Fruit fly (Drosophila melanogaster): ENCODE measurements around the gene Mulk.

Gene Mulk

dm6 chr2L:10276436-10276835 is 6.6 kb downstream of the Mulk start (continued):
- TF ChIP-seq CG10147 (GFP tag; optimal IDR thresholded peaks at IDR 0.05) = no peak
- TF ChIP-seq CG9437 (GFP tag; optimal IDR thresholded peaks at IDR 0.05) = peak; percentile 6
- TF ChIP-seq fd96Cb (tag; optimal IDR thresholded peaks at IDR 0.05) = peak; percentile 45
- peak; percentile 46; the same call in 1 of the 2 replicates for TF ChIP-seq HLH3B (GFP tag; IDR thresholded peaks at IDR 0.05)
- peak; percentile 61 for TF ChIP-seq CG14710 (tag; optimal IDR thresholded peaks at IDR 0.05)
- no peak for TF ChIP-seq ap (GFP tag; IDR thresholded peaks at IDR 0.05)
- TF ChIP-seq Camta (GFP tag; optimal IDR thresholded peaks at IDR 0.05) = no peak
- peak; percentile 30; the same call in 1 of the 3 replicates for TF ChIP-seq CG11695 (GFP tag; IDR thresholded peaks at IDR 0.05)
- peak in 1 of 2 experiments; percentile 42 for TF ChIP-seq bsh (GFP tag; optimal IDR thresholded peaks at IDR 0.05)
- TF ChIP-seq Hsf (GFP tag; optimal IDR thresholded peaks at IDR 0.05) = no peak
- no peak for TF ChIP-seq crol (GFP tag; IDR thresholded peaks at IDR 0.05)
- no peak for TF ChIP-seq fru (optimal IDR thresholded peaks at IDR 0.05)
- TF ChIP-seq dmrt11E (tag; optimal IDR thresholded peaks at IDR 0.05) = peak; percentile 60
- peak; percentile 46 for TF ChIP-seq CG8388 (GFP tag; optimal IDR thresholded peaks at IDR 0.05)
- TF ChIP-seq YL-1 (GFP tag; optimal IDR thresholded peaks at IDR 0.05) = peak; percentile 4
- 0 out of 2 replicates have a peak, but pooled peaks have one; percentile 30 for TF ChIP-seq ara (GFP tag; IDR thresholded peaks at IDR 0.05)
- TF ChIP-seq stc (GFP tag; IDR thresholded peaks at IDR 0.05) = peak; percentile 64
- TF ChIP-seq Spps (tag; optimal IDR thresholded peaks at IDR 0.05) = peak; percentile 54
- peak; percentile 57 for TF ChIP-seq CG10267 (tag; optimal IDR thresholded peaks at IDR 0.05)
- peak in 1 of 3 experiments; percentile 45 for TF ChIP-seq lola (GFP tag; optimal IDR thresholded peaks at IDR 0.05)
- TF ChIP-seq CG13775 (GFP tag; optimal IDR thresholded peaks at IDR 0.05) = peak; percentile 45
- peak; percentile 12; the same call in 1 of the 2 replicates for TF ChIP-seq wor (GFP tag; IDR thresholded peaks at IDR 0.05)
- no peak for TF ChIP-seq chinmo (GFP tag; IDR thresholded peaks at IDR 0.05; ENCODE audit: partially characterized antibody)
- TF ChIP-seq D (optimal IDR thresholded peaks at IDR 0.05) = no peak
- TF ChIP-seq D (GFP tag; optimal IDR thresholded peaks at IDR 0.05) = peak; percentile 61
- TF ChIP-seq Nf-YB (GFP tag; optimal IDR thresholded peaks at IDR 0.05) = no peak
- peak; percentile 29 for TF ChIP-seq CG2875 (GFP tag; optimal IDR thresholded peaks at IDR 0.05)
- peak; percentile 5 for TF ChIP-seq CG1233 (GFP tag; optimal IDR thresholded peaks at IDR 0.05)
- peak; percentile 18 for TF ChIP-seq CG15601 (tag; optimal IDR thresholded peaks at IDR 0.05)
- peak; percentile 44; the same call in 1 of the 3 replicates for TF ChIP-seq gce (GFP tag; IDR thresholded peaks at IDR 0.05)
- no peak for TF ChIP-seq CG1529 (GFP tag; optimal IDR thresholded peaks at IDR 0.05)
- TF ChIP-seq CG17328 (GFP tag; IDR thresholded peaks at IDR 0.05) = 0 out of 2 replicates have a peak, but pooled peaks have one; percentile 31
- TF ChIP-seq CG18764 (GFP tag; optimal IDR thresholded peaks at IDR 0.05) = peak; percentile 5
- no peak for TF ChIP-seq wdn (GFP tag; IDR thresholded peaks at IDR 0.05)
- TF ChIP-seq trem (tag; optimal IDR thresholded peaks at IDR 0.05) = peak; percentile 50
- peak in 1 of 2 experiments; percentile 60 for TF ChIP-seq Pdp1 (GFP tag; optimal IDR thresholded peaks at IDR 0.05)
- peak; percentile 4 for TF ChIP-seq Sry-β (GFP tag; optimal IDR thresholded peaks at IDR 0.05)
- peak; percentile 42 for TF ChIP-seq nerfin-1 (tag; optimal IDR thresholded peaks at IDR 0.05)
- TF ChIP-seq CG17186 (GFP tag; optimal IDR thresholded peaks at IDR 0.05) = peak; percentile 17
- TF ChIP-seq Xrp1 (GFP tag; IDR thresholded peaks at IDR 0.05) = peak; percentile 72

- no peak for TF ChIP-seq CG17186 (GFP tag; optimal IDR thresholded peaks at IDR 0.05)
- no peak for TF ChIP-seq Hr51 (GFP tag; optimal IDR thresholded peaks at IDR 0.05)
- no peak for TF ChIP-seq CG11504 (tag; optimal IDR thresholded peaks at IDR 0.05)
- no peak for TF ChIP-seq CG31224 (GFP tag; IDR thresholded peaks at IDR 0.05)
- TF ChIP-seq so (GFP tag; IDR thresholded peaks at IDR 0.05) = no peak
- TF ChIP-seq bigmax (GFP tag; optimal IDR thresholded peaks at IDR 0.05) = no peak
- TF ChIP-seq Neu2 (GFP tag; optimal IDR thresholded peaks at IDR 0.05; ENCODE audit: borderline replicate concordance) = no peak
- no peak for TF ChIP-seq CG6683 (GFP tag; optimal IDR thresholded peaks at IDR 0.05)
- TF ChIP-seq Dad (GFP tag; optimal IDR thresholded peaks at IDR 0.05) = peak; percentile 7
- TF ChIP-seq CG12299 (tag; optimal IDR thresholded peaks at IDR 0.05) = no peak
- no peak for TF ChIP-seq CG3995 (GFP tag; optimal IDR thresholded peaks at IDR 0.05)
- peak; percentile 15 for TF ChIP-seq CG16863 (GFP tag; optimal IDR thresholded peaks at IDR 0.05)
- TF ChIP-seq CG4730 (GFP tag; IDR thresholded peaks at IDR 0.05) = no peak
- TF ChIP-seq Dbx (GFP tag; IDR thresholded peaks at IDR 0.05) = no peak
Measured at dm6 chr2L:10276846-10277245, 7.0 kb downstream of the Mulk start.

Data from whole organism, embryonic.